Fruit fly (Drosophila melanogaster): ENCODE data around the gene ND-51.
A peak's percentile ranks its signal among the peaks of the same experiment; 100 is the strongest.

ND-51 gene

dm6 chr2L:6053874-6054469 lies 8.6 kb downstream of the ND-51 start, which contains the start of gene CG13995 (continued):
- TF ChIP-seq CG10431 (GFP tag; optimal IDR thresholded peaks at IDR 0.05) (no peak), CG12071 (GFP tag; optimal IDR thresholded peaks at IDR 0.05) (no peak), D (optimal IDR thresholded peaks at IDR 0.05) (no peak), D (GFP tag; optimal IDR thresholded peaks at IDR 0.05) (no peak), CG3163 (GFP tag; optimal IDR thresholded peaks at IDR 0.05) (no peak), pros (GFP tag; optimal IDR thresholded peaks at IDR 0.05) (no peak), emc (GFP tag; optimal IDR thresholded peaks at IDR 0.05) (no peak), usp (GFP tag; optimal IDR thresholded peaks at IDR 0.05) (no peak), CG18619 (GFP tag; optimal IDR thresholded peaks at IDR 0.05) (no peak), row (GFP tag; IDR thresholded peaks at IDR 0.05) (peak; percentile 12; the same call in 1 of the 3 replicates), ham (GFP tag; IDR thresholded peaks at IDR 0.05) (no peak), pfk (GFP tag; optimal IDR thresholded peaks at IDR 0.05) (no peak), pnt (GFP tag; optimal IDR thresholded peaks at IDR 0.05) (no peak), corto (GFP tag; optimal IDR thresholded peaks at IDR 0.05) (no peak), gro (GFP tag; optimal IDR thresholded peaks at IDR 0.05) (no peak), CG6272 (GFP tag; IDR thresholded peaks at IDR 0.05) (no peak), CG31365 (tag; optimal IDR thresholded peaks at IDR 0.05) (no peak), nom (GFP tag; optimal IDR thresholded peaks at IDR 0.05) (peak; percentile 54), cg (GFP tag; optimal IDR thresholded peaks at IDR 0.05) (peak; percentile 57), bcd (GFP tag; optimal IDR thresholded peaks at IDR 0.05) (no peak), Drgx (GFP tag; IDR thresholded peaks at IDR 0.05) (no peak), amos (GFP tag; IDR thresholded peaks at IDR 0.05; ENCODE audit: partially characterized antibody) (no peak), hkb (optimal IDR thresholded peaks at IDR 0.05) (no peak), hkb (GFP tag; IDR thresholded peaks at IDR 0.05) (peak; percentile 19; the same call in 1 of the 2 replicates), Dref (GFP tag; IDR thresholded peaks at IDR 0.05) (no peak), chn (GFP tag; optimal IDR thresholded peaks at IDR 0.05) (no peak), CG16779 (GFP tag; IDR thresholded peaks at IDR 0.05) (peak; percentile 74), Hey (tag; optimal IDR thresholded peaks at IDR 0.05) (no peak), CG18599 (GFP tag; optimal IDR thresholded peaks at IDR 0.05) (peak; percentile 7), CG12104 (GFP tag; optimal IDR thresholded peaks at IDR 0.05) (no peak), inv (GFP tag; IDR thresholded peaks at IDR 0.05; ENCODE audit: partially characterized antibody) (0 out of 2 replicates have a peak, but pooled peaks have one; percentile 10)

- TF ChIP-seq HmgZ (tag; optimal IDR thresholded peaks at IDR 0.05) (peak; percentile 98), esg (GFP tag; conservative IDR thresholded peaks at IDR 0.05) (peak; percentile 91), en (GFP tag; optimal IDR thresholded peaks at IDR 0.05) (peak; percentile 91), CG14014 (GFP tag; IDR thresholded peaks at IDR 0.05) (peak; percentile 96), Bteb2 (GFP tag; optimal IDR thresholded peaks at IDR 0.05) (peak; percentile 94), prd (optimal IDR thresholded peaks at IDR 0.05) (no peak), prd (GFP tag; IDR thresholded peaks at IDR 0.05) (peak; percentile 84), CG18476 (GFP tag; optimal IDR thresholded peaks at IDR 0.05) (peak; percentile 95), CG2202 (tag; optimal IDR thresholded peaks at IDR 0.05) (peak; percentile 95), Sin3A (optimal IDR thresholded peaks at IDR 0.05) (no peak), gfzf (GFP tag; optimal IDR thresholded peaks at IDR 0.05) (no peak), sisA (GFP tag; IDR thresholded peaks at IDR 0.05) (peak; percentile 76), lilli (GFP tag; optimal IDR thresholded peaks at IDR 0.05) (peak; percentile 97), Fer3 (tag; optimal IDR thresholded peaks at IDR 0.05) (peak; percentile 97), CG11504 (tag; optimal IDR thresholded peaks at IDR 0.05) (peak; percentile 95), CG10979 (tag; optimal IDR thresholded peaks at IDR 0.05) (peak; percentile 98), maf-S (GFP tag; optimal IDR thresholded peaks at IDR 0.05) (peak; percentile 91), nerfin-2 (GFP tag; IDR thresholded peaks at IDR 0.05; ENCODE audit: partially characterized antibody) (no peak), tna (GFP tag; IDR thresholded peaks at IDR 0.05; ENCODE audit: partially characterized antibody) (no peak), wek (GFP tag; optimal IDR thresholded peaks at IDR 0.05) (peak; percentile 91), CG13296 (GFP tag; optimal IDR thresholded peaks at IDR 0.05) (peak; percentile 99), btn (GFP tag; optimal IDR thresholded peaks at IDR 0.05) (peak; percentile 94)
These were observed 11.3 kb downstream of the ND-51 start for dm6 chr2L:6051212-6051621.
